5 fruit fly cellular contexts compared by ENCODE assay signal in the genomic region with DNA sequence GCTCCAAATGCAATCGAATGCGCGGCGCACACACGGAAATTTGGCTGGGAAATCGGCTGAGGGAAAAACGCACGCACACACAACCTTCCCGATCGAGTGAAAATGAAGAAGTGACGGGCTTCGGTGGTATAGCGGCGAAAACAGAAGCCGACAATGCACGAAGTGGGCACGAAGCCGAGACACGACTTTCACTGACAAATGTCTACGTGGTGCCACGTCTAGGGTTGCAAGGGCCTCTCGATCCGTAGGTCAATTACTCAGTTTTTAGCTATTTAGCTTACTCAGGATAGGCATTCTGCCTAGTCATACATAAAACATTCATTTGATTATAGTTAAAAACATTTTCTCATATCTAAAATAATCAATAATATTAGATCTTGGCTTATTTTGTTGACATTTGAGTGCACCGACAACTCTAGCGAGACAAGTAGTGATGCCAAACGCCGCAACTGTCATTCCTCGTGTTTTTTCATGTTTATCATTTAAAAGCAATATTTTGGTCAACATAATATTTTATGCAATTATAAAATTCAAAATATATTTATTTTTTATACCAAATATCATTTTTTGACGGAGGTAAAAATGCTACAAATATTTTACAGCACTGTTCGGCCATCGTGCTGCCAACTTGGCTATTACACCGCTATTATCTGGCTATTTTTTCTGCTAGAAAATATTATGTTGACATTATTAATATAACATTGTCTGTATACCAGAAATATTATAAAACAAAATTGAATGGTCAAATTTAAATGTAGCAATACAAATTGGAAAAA.
TF ChIP-seq lines count a peak whose summit lies in the region.

No protein-coding gene starts in this region.

TF ChIP-seq in whole organism, adult, 20 proteins besides CTCF, POLR2A, EP300 and RAD21 (continued from another document):
- TF ChIP-seq CG12768 (GFP tag; optimal IDR thresholded peaks at IDR 0.05; lab: Kevin White, UChicago) (peak; percentile 90), CG33017 (tag; optimal IDR thresholded peaks at IDR 0.05; lab: Kevin White, UChicago) (peak; percentile 81), toe (GFP tag; optimal IDR thresholded peaks at IDR 0.05; lab: Kevin White, UChicago) (peak; percentile 87), CG14711 (tag; optimal IDR thresholded peaks at IDR 0.05; lab: Kevin White, UChicago) (peak; percentile 99)

TF ChIP-seq in whole organism, embryonic, 481 proteins besides CTCF, POLR2A, EP300 and RAD21 (continued from another document and continues in another):
- peak; percentile 75 for TF ChIP-seq ase (GFP tag; IDR thresholded peaks at IDR 0.05; lab: Robert Waterston, UW)
- peak; percentile 81 for TF ChIP-seq D19A (tag; optimal IDR thresholded peaks at IDR 0.05; lab: Kevin White, UChicago)
- peak; percentile 8 for TF ChIP-seq Dp (GFP tag; optimal IDR thresholded peaks at IDR 0.05; lab: Kevin White, UChicago)
- peak; percentile 82 for TF ChIP-seq CG15696 (tag; optimal IDR thresholded peaks at IDR 0.05; lab: Kevin White, UChicago)
- no peak for TF ChIP-seq CG1832 (GFP tag; optimal IDR thresholded peaks at IDR 0.05; lab: Kevin White, UChicago)
- peak; percentile 48; the same call in 1 of the 2 replicates for TF ChIP-seq aop (GFP tag; IDR thresholded peaks at IDR 0.05; lab: Robert Waterston, UW)
- peak; percentile 87 for TF ChIP-seq CG11504 (tag; optimal IDR thresholded peaks at IDR 0.05; lab: Kevin White, UChicago)
- peak; percentile 88 for TF ChIP-seq dmrt11E (tag; optimal IDR thresholded peaks at IDR 0.05; lab: Kevin White, UChicago)
- TF ChIP-seq wor (GFP tag; IDR thresholded peaks at IDR 0.05; lab: Robert Waterston, UW) = peak; percentile 61
- peak; percentile 54 for TF ChIP-seq fu2 (GFP tag; optimal IDR thresholded peaks at IDR 0.05; lab: Kevin White, UChicago)
- TF ChIP-seq fd96Cb (tag; optimal IDR thresholded peaks at IDR 0.05; lab: Kevin White, UChicago) = peak; percentile 76
- TF ChIP-seq CG7271 (tag; optimal IDR thresholded peaks at IDR 0.05; lab: Kevin White, UChicago) = peak; percentile 71
- peak in 1 of 2 experiments; percentile 72 for TF ChIP-seq Eip74EF (GFP tag; optimal IDR thresholded peaks at IDR 0.05; lab: Kevin White, UChicago)
- peak; percentile 74 for TF ChIP-seq CG4730 (GFP tag; IDR thresholded peaks at IDR 0.05; lab: Robert Waterston, UW)
- peak; percentile 91 for TF ChIP-seq CG12769 (tag; optimal IDR thresholded peaks at IDR 0.05; lab: Kevin White, UChicago)
- peak; percentile 92 for TF ChIP-seq Fer3 (tag; optimal IDR thresholded peaks at IDR 0.05; lab: Kevin White, UChicago)
- TF ChIP-seq vfl (GFP tag; optimal IDR thresholded peaks at IDR 0.05; lab: Kevin White, UChicago) = peak; percentile 88
- TF ChIP-seq CG12219 (GFP tag; optimal IDR thresholded peaks at IDR 0.05; lab: Kevin White, UChicago) = peak; percentile 87
- TF ChIP-seq Elba2 (GFP tag; optimal IDR thresholded peaks at IDR 0.05; lab: Kevin White, UChicago) = peak; percentile 70
- TF ChIP-seq CG31388 (GFP tag; optimal IDR thresholded peaks at IDR 0.05; lab: Kevin White, UChicago) = peak; percentile 56
- TF ChIP-seq gcm (GFP tag; optimal IDR thresholded peaks at IDR 0.05; lab: Kevin White, UChicago) = peak; percentile 85
- peak; percentile 38 for TF ChIP-seq crc (GFP tag; optimal IDR thresholded peaks at IDR 0.05; lab: Kevin White, UChicago)
- TF ChIP-seq odd (GFP tag; optimal IDR thresholded peaks at IDR 0.05; lab: Kevin White, UChicago) = peak; percentile 81
- no peak for TF ChIP-seq Neu2 (GFP tag; optimal IDR thresholded peaks at IDR 0.05; lab: Kevin White, UChicago; ENCODE audit: borderline replicate concordance)
- TF ChIP-seq CG30403 (GFP tag; optimal IDR thresholded peaks at IDR 0.05; lab: Kevin White, UChicago) = peak; percentile 90
- peak; percentile 84 for TF ChIP-seq NfI (GFP tag; optimal IDR thresholded peaks at IDR 0.05; lab: Kevin White, UChicago)
- TF ChIP-seq NFAT (GFP tag; IDR thresholded peaks at IDR 0.05; lab: Robert Waterston, UW) = peak; percentile 69
- peak; percentile 28 for TF ChIP-seq TFAM (GFP tag; optimal IDR thresholded peaks at IDR 0.05; lab: Kevin White, UChicago)
- TF ChIP-seq tx (GFP tag; optimal IDR thresholded peaks at IDR 0.05; lab: Kevin White, UChicago) = peak; percentile 48

TF ChIP-seq in whole organism, prepupa, 60 proteins besides CTCF, POLR2A, EP300 and RAD21 (continued from another document and continues in another):
- no peak for TF ChIP-seq Hr38 (GFP tag; optimal IDR thresholded peaks at IDR 0.05; lab: Kevin White, UChicago)
- peak; percentile 86 for TF ChIP-seq Eip93F (GFP tag; optimal IDR thresholded peaks at IDR 0.05; lab: Kevin White, UChicago)
- TF ChIP-seq dac (GFP tag; optimal IDR thresholded peaks at IDR 0.05; lab: Kevin White, UChicago) = peak; percentile 84
- peak; percentile 90 for TF ChIP-seq CG6792 (GFP tag; optimal IDR thresholded peaks at IDR 0.05; lab: Kevin White, UChicago)
- TF ChIP-seq net (GFP tag; optimal IDR thresholded peaks at IDR 0.05; lab: Kevin White, UChicago) = peak; percentile 90
- peak; percentile 88 for TF ChIP-seq CG3919 (GFP tag; optimal IDR thresholded peaks at IDR 0.05; lab: Kevin White, UChicago)
- TF ChIP-seq Sox15 (GFP tag; optimal IDR thresholded peaks at IDR 0.05; lab: Kevin White, UChicago) = peak; percentile 80
- TF ChIP-seq CG6163 (GFP tag; IDR thresholded peaks at IDR 0.05; lab: Robert Waterston, UW) = peak; percentile 95
- peak; percentile 54 for TF ChIP-seq CG11902 (GFP tag; optimal IDR thresholded peaks at IDR 0.05; lab: Kevin White, UChicago)
- TF ChIP-seq Smox (GFP tag; optimal IDR thresholded peaks at IDR 0.05; lab: Kevin White, UChicago) = peak; percentile 92
- TF ChIP-seq fd59A (GFP tag; optimal IDR thresholded peaks at IDR 0.05; lab: Kevin White, UChicago) = peak; percentile 77
- peak; percentile 87 for TF ChIP-seq CG31627 (GFP tag; optimal IDR thresholded peaks at IDR 0.05; lab: Kevin White, UChicago)
- peak; percentile 100 for TF ChIP-seq achi (GFP tag; optimal IDR thresholded peaks at IDR 0.05; lab: Kevin White, UChicago)
- peak; percentile 91 for TF ChIP-seq eg (GFP tag; IDR thresholded peaks at IDR 0.05; lab: Robert Waterston, UW)
- peak; percentile 85 for TF ChIP-seq CG3032 (tag; optimal IDR thresholded peaks at IDR 0.05; lab: Kevin White, UChicago)
- TF ChIP-seq topi (GFP tag; optimal IDR thresholded peaks at IDR 0.05; lab: Kevin White, UChicago) = peak; percentile 85
- peak; percentile 91 for TF ChIP-seq CG15336 (GFP tag; IDR thresholded peaks at IDR 0.05; lab: Robert Waterston, UW)
- peak; percentile 88 for TF ChIP-seq Eip75B (GFP tag; optimal IDR thresholded peaks at IDR 0.05; lab: Kevin White, UChicago)
- peak; percentile 78 for TF ChIP-seq CG8319 (GFP tag; optimal IDR thresholded peaks at IDR 0.05; lab: Kevin White, UChicago)
- peak; percentile 83 for TF ChIP-seq CG34406 (GFP tag; optimal IDR thresholded peaks at IDR 0.05; lab: Kevin White, UChicago)
- TF ChIP-seq CG1621 (tag; optimal IDR thresholded peaks at IDR 0.05; lab: Kevin White, UChicago) = peak; percentile 83
- peak; percentile 90 for TF ChIP-seq CG6808 (GFP tag; optimal IDR thresholded peaks at IDR 0.05; lab: Kevin White, UChicago)
- peak; percentile 87 for TF ChIP-seq CG32006 (GFP tag; optimal IDR thresholded peaks at IDR 0.05; lab: Kevin White, UChicago)
- peak; percentile 75 for TF ChIP-seq fkh (GFP tag; optimal IDR thresholded peaks at IDR 0.05; lab: Kevin White, UChicago)
- TF ChIP-seq Ets96B (tag; optimal IDR thresholded peaks at IDR 0.05; lab: Kevin White, UChicago) = peak; percentile 88
- TF ChIP-seq Lpt (GFP tag; optimal IDR thresholded peaks at IDR 0.05; lab: Kevin White, UChicago) = peak; percentile 70
- TF ChIP-seq CG4318 (GFP tag; optimal IDR thresholded peaks at IDR 0.05; lab: Kevin White, UChicago) = peak; percentile 76
- TF ChIP-seq CG6276 (GFP tag; optimal IDR thresholded peaks at IDR 0.05; lab: Kevin White, UChicago) = peak; percentile 80
- TF ChIP-seq OdsH (GFP tag; optimal IDR thresholded peaks at IDR 0.05; lab: Kevin White, UChicago) = peak; percentile 90
- TF ChIP-seq Ets21C (GFP tag; optimal IDR thresholded peaks at IDR 0.05; lab: Kevin White, UChicago) = peak; percentile 69

TF ChIP-seq in whole organism, pupa, 21 proteins besides CTCF, POLR2A, EP300 and RAD21 (continued from another document):
- TF ChIP-seq Snoo (tag; optimal IDR thresholded peaks at IDR 0.05; lab: Kevin White, UChicago) (peak; percentile 89), Pif1B (GFP tag; optimal IDR thresholded peaks at IDR 0.05; lab: Kevin White, UChicago) (peak; percentile 76), CG8301 (tag; optimal IDR thresholded peaks at IDR 0.05; lab: Kevin White, UChicago) (peak; percentile 82)

TF ChIP-seq in whole organism, wandering third instar larva, 38 proteins besides CTCF, POLR2A, EP300 and RAD21 (continued from another document):
- TF ChIP-seq br (GFP tag; optimal IDR thresholded peaks at IDR 0.05; lab: Kevin White, UChicago) = peak; percentile 86
- TF ChIP-seq Jra (GFP tag; optimal IDR thresholded peaks at IDR 0.05; lab: Kevin White, UChicago) = peak; percentile 53
- TF ChIP-seq Dfd (GFP tag; optimal IDR thresholded peaks at IDR 0.05; lab: Kevin White, UChicago) = no peak
- peak; percentile 81 for TF ChIP-seq sage (GFP tag; optimal IDR thresholded peaks at IDR 0.05; lab: Kevin White, UChicago)
- peak; percentile 90 for TF ChIP-seq Sp1 (GFP tag; optimal IDR thresholded peaks at IDR 0.05; lab: Kevin White, UChicago)
- TF ChIP-seq tai (GFP tag; optimal IDR thresholded peaks at IDR 0.05; lab: Kevin White, UChicago) = no peak
- TF ChIP-seq psq (GFP tag; optimal IDR thresholded peaks at IDR 0.05; lab: Kevin White, UChicago) = peak; percentile 81
- TF ChIP-seq N (GFP tag; optimal IDR thresholded peaks at IDR 0.05; lab: Kevin White, UChicago) = no peak
- peak; percentile 97 for TF ChIP-seq CrebA (GFP tag; optimal IDR thresholded peaks at IDR 0.05; lab: Kevin White, UChicago; ENCODE audit: borderline replicate concordance)
- peak; percentile 87 for TF ChIP-seq CG9705 (GFP tag; optimal IDR thresholded peaks at IDR 0.05; lab: Kevin White, UChicago)
- TF ChIP-seq Myc (optimal IDR thresholded peaks at IDR 0.05; lab: Kevin White, UChicago) = peak; percentile 88
- peak; percentile 93 for TF ChIP-seq HLH106 (tag; optimal IDR thresholded peaks at IDR 0.05; lab: Kevin White, UChicago)
- TF ChIP-seq OdsH (GFP tag; optimal IDR thresholded peaks at IDR 0.05; lab: Kevin White, UChicago) = peak; percentile 87
- no peak for TF ChIP-seq pan (optimal IDR thresholded peaks at IDR 0.05; lab: Kevin White, UChicago)
- TF ChIP-seq Hnf4 (GFP tag; optimal IDR thresholded peaks at IDR 0.05; lab: Kevin White, UChicago) = peak; percentile 83
- TF ChIP-seq fru (GFP tag; optimal IDR thresholded peaks at IDR 0.05; lab: Kevin White, UChicago) = peak; percentile 88
- peak; percentile 92 for TF ChIP-seq rgr (GFP tag; optimal IDR thresholded peaks at IDR 0.05; lab: Kevin White, UChicago)
- TF ChIP-seq Dif (GFP tag; optimal IDR thresholded peaks at IDR 0.05; lab: Kevin White, UChicago; ENCODE audit: partially characterized antibody) = peak; percentile 24
- TF ChIP-seq Mio (GFP tag; optimal IDR thresholded peaks at IDR 0.05; lab: Kevin White, UChicago) = peak; percentile 63
- no peak for TF ChIP-seq Abd-B (GFP tag; optimal IDR thresholded peaks at IDR 0.05; lab: Kevin White, UChicago)
